Worm (Caenorhabditis elegans) whole organism, L1 larva: ENCODE measurements around the gene srz-54.
"Not testable (repeated sequence)": the region's sequence is repeated elsewhere in the genome, so short reads cannot be mapped to it uniquely, and the experiment has no call there.

Source experiments
- C16A3.4 ChIP-seq: fragments of 150-350 bp; optimal IDR thresholded peaks from 2 replicates; lab custom pipeline; 2014; ENCODE audit warnings: missing biosample characterization, missing genetic modification characterization
- C34B4.2 ChIP-seq: sonication (generic microtip); optimal IDR thresholded peaks from 2 replicates; lab custom pipeline; 2017; ENCODE audit warnings: mild to moderate bottlenecking, missing genetic modification characterization, missing compliant biosample characterization
- egl-13 ChIP-seq: sonication (generic microtip); optimal IDR thresholded peaks from 2 replicates; lab custom pipeline; 2016; ENCODE audit warnings: missing genotype, missing genetic modification reagents, missing genetic modification characterization, missing compliant biosample characterization
- elt-3 ChIP-seq, 6 experiments: fragments of 150-350 bp in 1 of 6; sonication (generic microtip); optimal IDR thresholded peaks; 2 replicates each; lab custom pipeline; 2017 to 2018; ENCODE audit warnings: missing biosample characterization in 6 of 6, missing genetic modification characterization in 6 of 6, inconsistent platforms in 1 of 6
- irx-1 ChIP-seq: sonication (generic microtip); optimal IDR thresholded peaks from 2 replicates; lab custom pipeline; 2016; ENCODE audit warnings: missing genetic modification characterization, missing compliant biosample characterization
- lsy-2 ChIP-seq, 2 experiments: fragments of 150-350 bp; optimal IDR thresholded peaks; 2 replicates each; lab custom pipeline; 2014; ENCODE audit warnings: missing biosample characterization in 2 of 2, missing genetic modification characterization in 2 of 2
- nhr-11 ChIP-seq: fragments of 150-350 bp; optimal IDR thresholded peaks from 2 replicates; lab custom pipeline; 2014; ENCODE audit warnings: missing biosample characterization, missing genetic modification characterization
- nhr-84 ChIP-seq: sonication (generic microtip); optimal IDR thresholded peaks from 2 replicates; lab custom pipeline; 2017; ENCODE audit warnings: missing biosample characterization, missing genetic modification characterization
- nhr-90 ChIP-seq: sonication (generic microtip); optimal IDR thresholded peaks from 2 replicates; lab custom pipeline; 2016; ENCODE audit warnings: mild to moderate bottlenecking, missing genetic modification characterization, missing compliant biosample characterization; ENCODE audit not compliant: poor library complexity
- snpc-4 ChIP-seq: fragments of 150-350 bp; optimal IDR thresholded peaks from 2 replicates; lab custom pipeline; 2014; ENCODE audit warnings: missing biosample characterization, missing genetic modification characterization
- vab-15 ChIP-seq: sonication (generic microtip); optimal IDR thresholded peaks from 2 replicates; lab custom pipeline; 2017; ENCODE audit warnings: missing genotype, mild to moderate bottlenecking, missing genetic modification characterization, missing compliant biosample characterization
- xbp-1 ChIP-seq: sonication (generic microtip); optimal IDR thresholded peaks from 2 replicates; lab custom pipeline; 2016; ENCODE audit warnings: missing genetic modification characterization, missing compliant biosample characterization
- zag-1 ChIP-seq: fragments of 150-350 bp; optimal IDR thresholded peaks from 2 replicates; lab custom pipeline; 2014; ENCODE audit warnings: missing biosample characterization, missing genetic modification characterization

DNA sequence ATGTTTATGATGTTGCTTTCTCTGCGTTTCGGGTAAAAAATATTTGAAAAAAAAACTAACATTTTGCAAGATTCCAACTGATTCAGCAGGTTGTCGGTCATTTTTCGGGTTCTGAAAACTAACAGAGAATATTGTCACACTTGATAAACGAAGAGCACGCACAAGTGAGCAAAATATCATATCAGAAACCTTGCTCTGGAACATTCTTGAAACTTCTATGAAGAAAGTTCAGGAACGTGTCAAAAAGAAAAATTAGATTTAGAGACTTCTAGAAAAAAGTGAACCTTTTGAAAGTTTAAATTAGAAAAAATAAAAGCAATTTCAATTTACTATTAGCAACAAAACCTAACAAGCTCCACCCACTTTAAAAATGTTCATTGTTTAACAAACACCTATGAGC is 32.5 kb upstream of the srz-54 start, which contains the start of gene fbxa-112:
- TF ChIP-seq snpc-4; nhr-11; nhr-90 (tag; lab: Kevin White, UChicago); egl-13 (tag; lab: Kevin White, UChicago); zag-1; elt-3 (tag; optimal IDR thresholded peaks at IDR 0.05; lab: Kevin White, UChicago); C34B4.2 (tag; lab: Kevin White, UChicago); lsy-2 (tag; optimal IDR thresholded peaks at IDR 0.05; lab: Kevin White, UChicago); vab-15 (tag; lab: Kevin White, UChicago); C16A3.4; irx-1 (tag; lab: Kevin White, UChicago); xbp-1; nhr-84 (tag; lab: Kevin White, UChicago): not testable (repeated sequence)
